Fruit fly (Drosophila melanogaster): ENCODE measurements around the gene CG7778.

The CG7778 gene

DNA sequence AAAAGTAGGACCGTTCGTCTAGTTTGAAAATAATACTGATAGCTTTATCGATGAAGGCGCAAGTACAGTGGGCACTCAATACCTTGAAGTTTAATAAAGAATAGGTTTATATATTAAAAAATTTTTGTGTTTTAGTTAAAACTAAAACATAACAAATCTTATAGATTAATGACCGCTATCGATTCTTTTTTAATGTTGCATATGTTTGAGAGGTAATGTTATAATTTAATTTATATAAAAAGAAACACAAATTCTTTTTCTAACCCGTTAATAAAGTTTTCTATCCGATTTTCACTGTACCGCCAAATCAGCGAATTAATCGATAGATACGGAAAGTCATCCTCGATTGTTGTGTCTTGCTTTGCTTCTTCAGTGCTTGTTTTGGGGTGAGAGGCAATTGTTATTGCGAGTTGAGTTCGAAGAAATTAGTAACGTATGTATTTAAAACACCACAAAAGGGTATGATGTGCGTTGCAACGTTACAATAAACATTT is 37.7 kb downstream of the CG7778 start, which contains the start of the genes Dad1 and CG13384 (continued):
- no peak for TF ChIP-seq sr (GFP tag; IDR thresholded peaks at IDR 0.05)
- TF ChIP-seq CG7745 (tag; optimal IDR thresholded peaks at IDR 0.05) = no peak
- peak; percentile 90 for TF ChIP-seq twi (tag; optimal IDR thresholded peaks at IDR 0.05)
- peak; percentile 77 for TF ChIP-seq CG13123 (GFP tag; optimal IDR thresholded peaks at IDR 0.05)
- peak; percentile 68 for TF ChIP-seq Awh (GFP tag; IDR thresholded peaks at IDR 0.05)
- no peak for TF ChIP-seq Lpt (GFP tag; optimal IDR thresholded peaks at IDR 0.05)
- TF ChIP-seq NK7.1 (GFP tag; optimal IDR thresholded peaks at IDR 0.05) = no peak
- TF ChIP-seq CG17361 (GFP tag; IDR thresholded peaks at IDR 0.05) = peak; percentile 98
- peak in 1 of 2 experiments; percentile 58 for TF ChIP-seq crp (GFP tag; optimal IDR thresholded peaks at IDR 0.05)
- TF ChIP-seq esg (GFP tag; conservative IDR thresholded peaks at IDR 0.05) = peak; percentile 94
- TF ChIP-seq CG10543 (GFP tag; optimal IDR thresholded peaks at IDR 0.05) = peak; percentile 95
- TF ChIP-seq CG17912 (GFP tag; optimal IDR thresholded peaks at IDR 0.05) = peak; percentile 31
- TF ChIP-seq Sox100B (GFP tag; optimal IDR thresholded peaks at IDR 0.05) = peak; percentile 93
- TF ChIP-seq Sry-β (GFP tag; optimal IDR thresholded peaks at IDR 0.05) = peak; percentile 44
- TF ChIP-seq sob (GFP tag; IDR thresholded peaks at IDR 0.05) = peak; percentile 93
- TF ChIP-seq org-1 (GFP tag; optimal IDR thresholded peaks at IDR 0.05) = peak; percentile 75
- peak; percentile 71 for TF ChIP-seq E2f2 (GFP tag; IDR thresholded peaks at IDR 0.05)
- peak; percentile 86 for TF ChIP-seq GATAe (GFP tag; conservative IDR thresholded peaks at IDR 0.05)
- peak; percentile 69 for TF ChIP-seq CG10959 (GFP tag; IDR thresholded peaks at IDR 0.05)
- TF ChIP-seq vnd (GFP tag; IDR thresholded peaks at IDR 0.05; ENCODE audit: partially characterized antibody) = no peak
- TF ChIP-seq CG10565 (GFP tag; optimal IDR thresholded peaks at IDR 0.05) = peak; percentile 38
- TF ChIP-seq dimm (GFP tag; IDR thresholded peaks at IDR 0.05) = peak; percentile 58
- peak; percentile 91 for TF ChIP-seq CG4404 (GFP tag; IDR thresholded peaks at IDR 0.05)
- peak; percentile 74; the same call in 2 of the 3 replicates for TF ChIP-seq CG3726 (GFP tag; IDR thresholded peaks at IDR 0.05)
- TF ChIP-seq gcm (GFP tag; optimal IDR thresholded peaks at IDR 0.05) = peak; percentile 93
- peak; percentile 82 for TF ChIP-seq D19B (GFP tag; optimal IDR thresholded peaks at IDR 0.05)
- TF ChIP-seq Pdp1 (GFP tag; optimal IDR thresholded peaks at IDR 0.05) = peak; percentile 49 to 74
- no peak for TF ChIP-seq Hr39 (optimal IDR thresholded peaks at IDR 0.05)
- no peak for TF ChIP-seq ac (GFP tag; optimal IDR thresholded peaks at IDR 0.05)
- TF ChIP-seq MBD-R2 (GFP tag; IDR thresholded peaks at IDR 0.05) = peak; percentile 65; the same call in 1 of the 2 replicates
- peak; percentile 6 for TF ChIP-seq zf30C (GFP tag; optimal IDR thresholded peaks at IDR 0.05)
- peak; percentile 66 for TF ChIP-seq CG2875 (GFP tag; optimal IDR thresholded peaks at IDR 0.05)
- peak; percentile 79 for TF ChIP-seq stwl (tag; optimal IDR thresholded peaks at IDR 0.05)
- TF ChIP-seq ems (GFP tag; optimal IDR thresholded peaks at IDR 0.05) = peak; percentile 48
- TF ChIP-seq vvl (GFP tag; IDR thresholded peaks at IDR 0.05) = peak; percentile 95
- peak; percentile 63 for TF ChIP-seq CG6654 (GFP tag; optimal IDR thresholded peaks at IDR 0.05)
- TF ChIP-seq CkIIα-i1 (GFP tag; IDR thresholded peaks at IDR 0.05) = no peak
- no peak for TF ChIP-seq en (GFP tag; optimal IDR thresholded peaks at IDR 0.05)
- peak; percentile 96 for TF ChIP-seq nmo (GFP tag; optimal IDR thresholded peaks at IDR 0.05)
- TF ChIP-seq Ravus (GFP tag; IDR thresholded peaks at IDR 0.05) = peak; percentile 46
- TF ChIP-seq CG15696 (tag; optimal IDR thresholded peaks at IDR 0.05) = peak; percentile 94
- TF ChIP-seq CG8765 (GFP tag; IDR thresholded peaks at IDR 0.05) = peak; percentile 78; the same call in 1 of the 2 replicates
- TF ChIP-seq CG10321 (GFP tag; IDR thresholded peaks at IDR 0.05) = peak; percentile 79
- no peak for TF ChIP-seq aop (GFP tag; IDR thresholded peaks at IDR 0.05)
- peak; percentile 89 for TF ChIP-seq CG11504 (tag; optimal IDR thresholded peaks at IDR 0.05)
- no peak for TF ChIP-seq HLH4C (GFP tag; IDR thresholded peaks at IDR 0.05; ENCODE audit: partially characterized antibody)
- TF ChIP-seq crol (GFP tag; IDR thresholded peaks at IDR 0.05) = peak; percentile 14; the same call in 1 of the 2 replicates
- peak; percentile 96 for TF ChIP-seq CG14710 (tag; optimal IDR thresholded peaks at IDR 0.05)
- peak; percentile 68; the same call in 1 of the 3 replicates for TF ChIP-seq C15 (GFP tag; IDR thresholded peaks at IDR 0.05)
- no peak; the same call in 2 of the 3 replicates for TF ChIP-seq CG6791 (GFP tag; IDR thresholded peaks at IDR 0.05; ENCODE audit: partially characterized antibody)
- TF ChIP-seq Dip2 (GFP tag; IDR thresholded peaks at IDR 0.05) = 0 out of 2 replicates have a peak, but pooled peaks have one; percentile 35

Data from whole organism, embryonic.